Fruit fly (Drosophila melanogaster): ENCODE data around the gene for.

for gene

DNA sequence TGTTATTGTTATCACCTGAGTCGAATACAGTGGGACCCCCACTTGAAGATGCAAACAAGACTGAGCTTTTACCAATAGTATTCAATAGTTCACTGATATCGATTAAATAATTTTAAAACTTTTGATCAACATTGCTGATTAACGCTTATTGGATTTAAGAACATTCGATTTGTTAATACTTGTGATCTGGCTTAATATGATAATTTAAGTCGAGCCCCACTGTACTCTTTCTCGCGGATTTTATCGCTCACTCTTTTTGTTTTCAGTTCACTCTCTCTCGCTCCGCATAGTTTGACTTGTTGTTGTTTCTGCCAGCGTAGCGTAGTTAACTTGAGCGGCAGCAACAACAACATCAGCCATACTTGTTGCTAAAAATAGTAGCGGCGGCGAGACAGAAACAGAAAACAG lies 1.1 kb downstream of the for start (continued):
- TF ChIP-seq Dp (GFP tag; optimal IDR thresholded peaks at IDR 0.05) = peak; percentile 30
- peak; percentile 96 for TF ChIP-seq trem (tag; optimal IDR thresholded peaks at IDR 0.05)
- peak; percentile 99 for TF ChIP-seq CG12391 (tag; optimal IDR thresholded peaks at IDR 0.05)
- TF ChIP-seq CG17328 (GFP tag; IDR thresholded peaks at IDR 0.05) = peak; percentile 97
- TF ChIP-seq CG6272 (GFP tag; IDR thresholded peaks at IDR 0.05) = peak; percentile 96
- peak; percentile 98 for TF ChIP-seq Chrac-16 (GFP tag; optimal IDR thresholded peaks at IDR 0.05)
- no peak for TF ChIP-seq CG8478 (optimal IDR thresholded peaks at IDR 0.05)
- peak; percentile 99 for TF ChIP-seq CG10543 (GFP tag; optimal IDR thresholded peaks at IDR 0.05)
- peak; percentile 88 for TF ChIP-seq Jarid2 (GFP tag; optimal IDR thresholded peaks at IDR 0.05)
- TF ChIP-seq CG10431 (GFP tag; optimal IDR thresholded peaks at IDR 0.05) = peak; percentile 96
- TF ChIP-seq CG3995 (GFP tag; optimal IDR thresholded peaks at IDR 0.05) = peak; percentile 84
- peak; percentile 96 for TF ChIP-seq fd3F (GFP tag; optimal IDR thresholded peaks at IDR 0.05)
- TF ChIP-seq CG10209 (GFP tag; optimal IDR thresholded peaks at IDR 0.05) = peak; percentile 97
- peak; percentile 95 for TF ChIP-seq CG18476 (GFP tag; optimal IDR thresholded peaks at IDR 0.05)
- TF ChIP-seq croc (GFP tag; conservative IDR thresholded peaks at IDR 0.05) = peak; percentile 97
- TF ChIP-seq Blimp-1 (GFP tag; optimal IDR thresholded peaks at IDR 0.05) = peak; percentile 97
- peak; percentile 95 for TF ChIP-seq gt (GFP tag; IDR thresholded peaks at IDR 0.05)
- peak; percentile 99 for TF ChIP-seq CG18599 (GFP tag; optimal IDR thresholded peaks at IDR 0.05)
- peak; percentile 98 for TF ChIP-seq NC2β (GFP tag; optimal IDR thresholded peaks at IDR 0.05)
- TF ChIP-seq slou (GFP tag; optimal IDR thresholded peaks at IDR 0.05) = peak; percentile 92
- no peak for TF ChIP-seq Dfd (GFP tag; optimal IDR thresholded peaks at IDR 0.05)
- TF ChIP-seq CG12155 (GFP tag; optimal IDR thresholded peaks at IDR 0.05) = peak; percentile 98
- peak; percentile 97 for TF ChIP-seq Bteb2 (GFP tag; optimal IDR thresholded peaks at IDR 0.05)
- TF ChIP-seq CG10654 (GFP tag; optimal IDR thresholded peaks at IDR 0.05) = peak; percentile 98
- no peak for TF ChIP-seq CG2129 (GFP tag; IDR thresholded peaks at IDR 0.05; ENCODE audit: partially characterized antibody)
- peak in 1 of 2 experiments; percentile 93 for TF ChIP-seq Hr78 (GFP tag; optimal IDR thresholded peaks at IDR 0.05)
- TF ChIP-seq Stat92E (GFP tag; optimal IDR thresholded peaks at IDR 0.05) = peak in 1 of 3 experiments; percentile 98
- TF ChIP-seq CG2889 (GFP tag; IDR thresholded peaks at IDR 0.05) = peak; percentile 95
- TF ChIP-seq ab (GFP tag; optimal IDR thresholded peaks at IDR 0.05) = peak; percentile 94
- TF ChIP-seq run (tag; optimal IDR thresholded peaks at IDR 0.05) = peak; percentile 97
- peak; percentile 98 for TF ChIP-seq phol (tag; optimal IDR thresholded peaks at IDR 0.05)
- TF ChIP-seq CG8944 (GFP tag; optimal IDR thresholded peaks at IDR 0.05) = peak; percentile 97
- peak; percentile 98 for TF ChIP-seq CG1233 (GFP tag; optimal IDR thresholded peaks at IDR 0.05)
- TF ChIP-seq Oli (tag; optimal IDR thresholded peaks at IDR 0.05) = peak; percentile 99
- TF ChIP-seq CG10979 (tag; optimal IDR thresholded peaks at IDR 0.05) = peak; percentile 98
- no peak for TF ChIP-seq CG1832 (GFP tag; optimal IDR thresholded peaks at IDR 0.05)
- peak; percentile 93 for TF ChIP-seq Poxn (GFP tag; IDR thresholded peaks at IDR 0.05)
- peak; percentile 98 for TF ChIP-seq Antp (GFP tag; optimal IDR thresholded peaks at IDR 0.05)
- TF ChIP-seq D (optimal IDR thresholded peaks at IDR 0.05) = no peak
- peak; percentile 98 for TF ChIP-seq D (GFP tag; optimal IDR thresholded peaks at IDR 0.05)
- TF ChIP-seq CG9797 (GFP tag; optimal IDR thresholded peaks at IDR 0.05) = peak; percentile 64
- peak; percentile 99 for TF ChIP-seq lab (GFP tag; optimal IDR thresholded peaks at IDR 0.05)
- TF ChIP-seq CG11085 (GFP tag; IDR thresholded peaks at IDR 0.05) = peak; percentile 96
- TF ChIP-seq CG34422 (GFP tag; IDR thresholded peaks at IDR 0.05) = peak; percentile 98
- peak; percentile 96 for TF ChIP-seq CG18764 (GFP tag; optimal IDR thresholded peaks at IDR 0.05)
- TF ChIP-seq Meics (GFP tag; optimal IDR thresholded peaks at IDR 0.05) = peak; percentile 98
- TF ChIP-seq ato (GFP tag; IDR thresholded peaks at IDR 0.05; ENCODE audit: partially characterized antibody) = no peak
- TF ChIP-seq D19A (tag; optimal IDR thresholded peaks at IDR 0.05) = peak; percentile 96
- TF ChIP-seq E2f2 (GFP tag; IDR thresholded peaks at IDR 0.05) = peak; percentile 87
- peak; percentile 79 for TF ChIP-seq ftz-f1 (GFP tag; optimal IDR thresholded peaks at IDR 0.05)
